Fruit fly (Drosophila melanogaster) whole organism, wandering third instar larva: ENCODE measurements around the gene CG6356.

Source experiments
- Jra ChIP-seq: sonication (Bioruptor generic); optimal IDR thresholded peaks from 2 replicates; lab custom pipeline; 2016; ENCODE audit warnings: missing biosample characterization, missing genetic modification characterization
- OdsH ChIP-seq: fragments of 200-800 bp; sonication (Bioruptor generic); optimal IDR thresholded peaks from 2 replicates; lab custom pipeline; 2016; ENCODE audit warnings: missing biosample characterization, mild to moderate bottlenecking, missing genetic modification characterization
- Sp1 ChIP-seq: fragments of 200-800 bp; sonication (Bioruptor generic); optimal IDR thresholded peaks from 3 replicates; lab custom pipeline; 2019; ENCODE audit warnings: missing biosample characterization, mild to moderate bottlenecking, missing genetic modification characterization, moderate library complexity
- psq ChIP-seq: fragments of 200-800 bp; sonication (Bioruptor generic); optimal IDR thresholded peaks from 3 replicates; lab custom pipeline; 2017; ENCODE audit warnings: missing biosample characterization, mild to moderate bottlenecking, missing genetic modification characterization, moderate library complexity

dm6 chr3R:24298534-24298936 lies 14.8 kb downstream of the CG6356 start:
- peak; percentile 22 for TF ChIP-seq psq (GFP tag; lab: Kevin White, UChicago)
- TF ChIP-seq Sp1 = peak; percentile 24
- peak; percentile 76 for TF ChIP-seq Jra
- peak; percentile 35 for TF ChIP-seq OdsH (GFP tag; lab: Kevin White, UChicago)
